Worm (Caenorhabditis elegans) whole organism, young adult: ENCODE data around the gene cblc-1.

Source experiments
- T26A5.8 ChIP-seq: sonication (generic microtip); optimal IDR thresholded peaks from 2 replicates; lab custom pipeline; 2016; ENCODE audit warnings: missing genetic modification characterization, missing compliant biosample characterization
- attf-3 ChIP-seq: fragments of 200-800 bp; sonication (Bioruptor generic); conservative IDR thresholded peaks from 2 replicates; pipeline ENCODE4 v1.3.6; 2022; ENCODE audit warnings: missing genetic modification reagents, missing genetic modification characterization, missing compliant biosample characterization
- cebp-1 ChIP-seq, 2 experiments: fragments of 200-800 bp in 1 of 2; sonication (Bioruptor generic) in 1 of 2; sonication (generic microtip) in 1 of 2; IDR thresholded peaks in 1 of 2; optimal IDR thresholded peaks in 1 of 2; 2 replicates each; pipeline versions ENCODE4 v1.3.6 to Lab custom; 2017 to 2022; ENCODE audit warnings: missing compliant biosample characterization in 2 of 2, missing genetic modification characterization in 2 of 2, mild to moderate bottlenecking in 1 of 2, missing genetic modification reagents in 1 of 2, moderate library complexity in 1 of 2
- let-607 ChIP-seq, 2 experiments: fragments of 200-800 bp in 1 of 2; sonication (Bioruptor generic) in 1 of 2; sonication (generic microtip) in 1 of 2; optimal IDR thresholded peaks; 2 replicates each; lab custom pipeline; 2016 to 2018; ENCODE audit warnings: mild to moderate bottlenecking in 2 of 2, missing compliant biosample characterization in 2 of 2, missing genetic modification characterization in 2 of 2, moderate library complexity in 2 of 2, missing genotype in 1 of 2
- lsy-27 ChIP-seq: sonication (generic microtip); optimal IDR thresholded peaks from 2 replicates; lab custom pipeline; 2017; ENCODE audit warnings: missing genetic modification characterization, mild to moderate bottlenecking, missing compliant biosample characterization, antibody characterized with exemption, missing genotype, borderline replicate concordance; ENCODE audit not compliant: insufficient read depth
- nhr-179 ChIP-seq: sonication (generic microtip); optimal IDR thresholded peaks from 2 replicates; lab custom pipeline; 2016; ENCODE audit warnings: mild to moderate bottlenecking, missing genetic modification characterization, missing compliant biosample characterization
- nhr-90 ChIP-seq: sonication (generic microtip); optimal IDR thresholded peaks from 2 replicates; lab custom pipeline; 2016; ENCODE audit warnings: missing genotype, mild to moderate bottlenecking, missing genetic modification characterization, missing compliant biosample characterization
- pha-4 ChIP-seq: fragments of 150-350 bp; sonication (generic microtip); optimal IDR thresholded peaks from 2 replicates; lab custom pipeline; 2014; ENCODE audit warnings: missing biosample characterization, missing genetic modification reagents, missing genetic modification characterization
- unc-62 ChIP-seq: fragments of 150-350 bp; optimal IDR thresholded peaks from 2 replicates; lab custom pipeline; 2014; ENCODE audit warnings: missing biosample characterization, missing genetic modification reagents, missing genetic modification characterization

DNA sequence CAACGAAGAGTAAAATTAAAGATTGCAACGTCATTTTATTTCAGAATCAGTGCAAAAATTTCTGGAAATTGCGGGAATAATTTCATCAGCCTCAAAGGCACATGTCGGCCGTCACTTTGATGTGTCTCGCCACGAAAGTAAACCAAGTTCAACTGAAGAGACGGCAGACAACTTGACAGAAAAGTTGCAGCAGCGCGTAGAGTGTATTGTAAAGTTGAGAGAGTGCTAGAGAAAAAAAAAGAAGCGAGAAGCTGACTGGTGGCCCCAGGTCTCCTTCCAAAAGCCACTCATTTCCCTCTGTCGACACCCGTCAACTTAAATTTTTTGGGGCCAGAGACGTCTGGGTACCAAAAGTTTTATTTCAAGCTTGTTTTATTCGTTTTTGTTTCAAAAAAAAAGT is 36.7 kb downstream of the cblc-1 start:
- no peak for TF ChIP-seq nhr-179
- TF ChIP-seq cebp-1 (GFP tag; IDR thresholded peaks at IDR 0.05; lab: Robert Waterston, UW): peak; percentile 66
- peak; percentile 80 for TF ChIP-seq cebp-1 (tag; optimal IDR thresholded peaks at IDR 0.05; lab: Kevin White, UChicago)
- TF ChIP-seq lsy-27 (tag; lab: Kevin White, UChicago): peak; percentile 60
- no peak for TF ChIP-seq nhr-90
- TF ChIP-seq unc-62: peak; percentile 29
- no peak for TF ChIP-seq let-607 (tag; optimal IDR thresholded peaks at IDR 0.05; lab: Kevin White, UChicago)
- TF ChIP-seq pha-4 (tag; lab: Kevin White, UChicago): peak; percentile 37
- TF ChIP-seq attf-3: no peak
- no peak for TF ChIP-seq T26A5.8 (tag; lab: Kevin White, UChicago)
